Fruit fly (Drosophila melanogaster) whole organism, prepupa: ENCODE results near the gene slp1.
A peak's percentile ranks its signal among the peaks of the same experiment; 100 is the strongest.

ENCODE experiments used
- Blimp-1 ChIP-seq: fragments of 200-800 bp; sonication (Bioruptor generic); optimal IDR thresholded peaks from 3 replicates; lab custom pipeline; 2017; ENCODE audit warnings: missing biosample characterization, missing genetic modification characterization, mild to moderate bottlenecking, moderate library complexity, missing genetic modification reagents
- CG10631 ChIP-seq: fragments of 200-800 bp; sonication (Bioruptor generic); optimal IDR thresholded peaks from 2 replicates; lab custom pipeline; 2016; ENCODE audit warnings: missing biosample characterization, missing genetic modification characterization
- CG10669 ChIP-seq: fragments of 200-800 bp; sonication (Bioruptor generic); optimal IDR thresholded peaks from 3 replicates; lab custom pipeline; 2018; ENCODE audit warnings: missing biosample characterization, mild to moderate bottlenecking, missing genetic modification characterization, moderate library complexity
- CG11294 ChIP-seq: fragments of 200-800 bp; sonication (Bioruptor generic); IDR thresholded peaks from 2 replicates; pipeline ENCODE4 v1.3.6; 2022; ENCODE audit warnings: missing biosample characterization, missing genetic modification characterization
- CG11762 ChIP-seq: fragments of 200-800 bp; sonication (Bioruptor generic); optimal IDR thresholded peaks from 3 replicates; lab custom pipeline; 2016; ENCODE audit warnings: missing biosample characterization, missing genetic modification characterization; ENCODE audit not compliant: insufficient read depth
- CG11902 ChIP-seq: fragments of 200-800 bp; sonication (Bioruptor generic); optimal IDR thresholded peaks from 3 replicates; lab custom pipeline; 2016; ENCODE audit warnings: missing biosample characterization, missing genetic modification characterization
- CG15336 ChIP-seq: fragments of 200-800 bp; sonication (Bioruptor generic); IDR thresholded peaks from 2 replicates; pipeline ENCODE4 v1.3.6; 2022; ENCODE audit warnings: missing biosample characterization, missing genetic modification characterization
- CG1621 ChIP-seq: fragments of 200-800 bp; sonication (Bioruptor generic); optimal IDR thresholded peaks from 3 replicates; lab custom pipeline; 2018; ENCODE audit warnings: missing biosample characterization, mild to moderate bottlenecking, missing genetic modification characterization
- CG16779 ChIP-seq: fragments of 200-800 bp; sonication (Bioruptor generic); optimal IDR thresholded peaks from 3 replicates; lab custom pipeline; 2017; ENCODE audit warnings: missing biosample characterization, mild to moderate bottlenecking, missing genetic modification characterization
- CG3032 ChIP-seq: fragments of 200-800 bp; optimal IDR thresholded peaks from 2 replicates; lab custom pipeline; 2019; ENCODE audit warnings: missing biosample characterization, mild to moderate bottlenecking, missing genetic modification characterization, moderate library complexity
- CG31627 ChIP-seq: fragments of 200-800 bp; sonication (Bioruptor generic); optimal IDR thresholded peaks from 3 replicates; lab custom pipeline; 2016; ENCODE audit warnings: missing biosample characterization, missing genetic modification characterization
- CG32006 ChIP-seq: fragments of 200-800 bp; sonication (Bioruptor generic); optimal IDR thresholded peaks from 3 replicates; lab custom pipeline; 2017; ENCODE audit warnings: missing biosample characterization, mild to moderate bottlenecking, missing genetic modification characterization
- CG3919 ChIP-seq: fragments of 200-800 bp; sonication (Bioruptor generic); optimal IDR thresholded peaks from 3 replicates; lab custom pipeline; 2016; ENCODE audit warnings: missing biosample characterization, missing genetic modification characterization
- CG6163 ChIP-seq: fragments of 200-800 bp; sonication (Bioruptor generic); IDR thresholded peaks from 3 replicates; pipeline ENCODE4 v1.3.6; 2022; ENCODE audit warnings: missing biosample characterization, missing genetic modification characterization
- CG6276 ChIP-seq: fragments of 200-800 bp; sonication (Bioruptor generic); optimal IDR thresholded peaks from 2 replicates; lab custom pipeline; 2017; ENCODE audit warnings: missing biosample characterization, mild to moderate bottlenecking, missing genetic modification characterization
- CG6792 ChIP-seq: fragments of 200-800 bp; sonication (Bioruptor generic); optimal IDR thresholded peaks from 3 replicates; lab custom pipeline; 2016; ENCODE audit warnings: missing biosample characterization, missing genetic modification characterization
- CG6808 ChIP-seq: fragments of 200-800 bp; sonication (Bioruptor generic); optimal IDR thresholded peaks from 3 replicates; lab custom pipeline; 2017; ENCODE audit warnings: missing biosample characterization, missing genetic modification characterization, mild to moderate bottlenecking, moderate library complexity, missing genetic modification reagents
- CG6854 ChIP-seq: fragments of 200-800 bp; sonication (Bioruptor generic); optimal IDR thresholded peaks from 2 replicates; lab custom pipeline; 2017; ENCODE audit warnings: missing biosample characterization, mild to moderate bottlenecking, missing genetic modification characterization
- CG7368 ChIP-seq: fragments of 200-800 bp; sonication (Bioruptor generic); optimal IDR thresholded peaks from 3 replicates; lab custom pipeline; 2016; ENCODE audit warnings: missing biosample characterization, missing genetic modification characterization
- CG8319 ChIP-seq: fragments of 200-800 bp; sonication (Bioruptor generic); optimal IDR thresholded peaks from 3 replicates; lab custom pipeline; 2016; ENCODE audit warnings: missing biosample characterization, missing genetic modification characterization
- CG8632 ChIP-seq: fragments of 200-800 bp; sonication (Bioruptor generic); optimal IDR thresholded peaks from 3 replicates; lab custom pipeline; 2016; ENCODE audit warnings: missing biosample characterization, missing genetic modification characterization
- Eip75B ChIP-seq: fragments of 200-800 bp; sonication (Bioruptor generic); optimal IDR thresholded peaks from 3 replicates; lab custom pipeline; 2016; ENCODE audit warnings: missing biosample characterization, missing genetic modification characterization
- Eip78C ChIP-seq: fragments of 200-800 bp; sonication (Bioruptor generic); peaks from one replicate; lab custom pipeline; 2016; ENCODE audit warnings: missing biosample characterization, missing genetic modification characterization
- Ets21C ChIP-seq: fragments of 200-800 bp; sonication (Bioruptor generic); optimal IDR thresholded peaks from 3 replicates; lab custom pipeline; 2016; ENCODE audit warnings: missing biosample characterization, missing genetic modification characterization
- Gug ChIP-seq: fragments of 200-800 bp; sonication (Bioruptor generic); IDR thresholded peaks from 2 replicates; pipeline ENCODE4 v1.3.6; 2022; ENCODE audit warnings: missing biosample characterization, missing genetic modification characterization
- Hr38 ChIP-seq: sonication (Bioruptor generic); optimal IDR thresholded peaks from 2 replicates; lab custom pipeline; 2016; ENCODE audit warnings: missing biosample characterization, missing genetic modification characterization
- Met ChIP-seq: fragments of 200-800 bp; sonication (Bioruptor generic); optimal IDR thresholded peaks from 3 replicates; lab custom pipeline; 2016; ENCODE audit warnings: missing biosample characterization, missing genetic modification characterization
- Sox102F ChIP-seq: fragments of 200-800 bp; sonication (Bioruptor generic); optimal IDR thresholded peaks from 2 replicates; lab custom pipeline; 2016; ENCODE audit warnings: missing biosample characterization, mild to moderate bottlenecking, missing genetic modification characterization
- Sox14 ChIP-seq: fragments of 200-800 bp; sonication (Bioruptor generic); optimal IDR thresholded peaks from 3 replicates; lab custom pipeline; 2016; ENCODE audit warnings: missing biosample characterization, missing genetic modification characterization
- acj6 ChIP-seq: fragments of 200-800 bp; sonication (Bioruptor generic); optimal IDR thresholded peaks from 3 replicates; lab custom pipeline; 2016; ENCODE audit warnings: missing biosample characterization, missing genetic modification characterization
- cyc ChIP-seq: fragments of 200-800 bp; sonication (Bioruptor generic); optimal IDR thresholded peaks from 3 replicates; lab custom pipeline; 2016; ENCODE audit warnings: missing biosample characterization, missing genetic modification characterization
- dac ChIP-seq: fragments of 200-800 bp; sonication (Bioruptor generic); optimal IDR thresholded peaks from 2 replicates; lab custom pipeline; 2017; ENCODE audit warnings: missing biosample characterization, mild to moderate bottlenecking, missing genetic modification characterization
- dsx ChIP-seq: fragments of 200-800 bp; optimal IDR thresholded peaks from 3 replicates; lab custom pipeline; 2019; ENCODE audit warnings: missing biosample characterization, mild to moderate bottlenecking, missing genetic modification characterization, moderate library complexity; ENCODE audit not compliant: poor library complexity, severe bottlenecking
- eg ChIP-seq: fragments of 200-800 bp; sonication (Bioruptor generic); IDR thresholded peaks from 3 replicates; pipeline ENCODE4 v1.3.6; 2022; ENCODE audit warnings: missing biosample characterization, missing genetic modification characterization
- esn ChIP-seq: fragments of 200-800 bp; sonication (Bioruptor generic); optimal IDR thresholded peaks from 2 replicates; lab custom pipeline; 2016; ENCODE audit warnings: missing biosample characterization, mild to moderate bottlenecking, missing genetic modification characterization, moderate library complexity
- fd59A ChIP-seq: fragments of 200-800 bp; sonication (Bioruptor generic); optimal IDR thresholded peaks from 2 replicates; lab custom pipeline; 2017; ENCODE audit warnings: missing biosample characterization, mild to moderate bottlenecking, missing genetic modification characterization, missing genetic modification reagents
- fd85E ChIP-seq: fragments of 200-800 bp; sonication (Bioruptor generic); optimal IDR thresholded peaks from 3 replicates; lab custom pipeline; 2016; ENCODE audit warnings: missing biosample characterization, missing genetic modification characterization
- lz ChIP-seq: fragments of 200-800 bp; sonication (Bioruptor generic); optimal IDR thresholded peaks from 3 replicates; lab custom pipeline; 2016; ENCODE audit warnings: missing biosample characterization, missing genetic modification characterization
- net ChIP-seq: fragments of 200-800 bp; sonication (Bioruptor generic); optimal IDR thresholded peaks from 3 replicates; lab custom pipeline; 2016; ENCODE audit warnings: missing biosample characterization, missing genetic modification characterization
- pdm3 ChIP-seq: fragments of 200-800 bp; sonication (Bioruptor generic); optimal IDR thresholded peaks from 3 replicates; lab custom pipeline; 2016; ENCODE audit warnings: missing biosample characterization, missing genetic modification characterization
- salr ChIP-seq, 2 experiments: fragments of 200-800 bp; sonication (Bioruptor generic); optimal IDR thresholded peaks; 3 replicates each; lab custom pipeline; 2016 to 2018; ENCODE audit warnings: missing biosample characterization in 2 of 2, missing genetic modification characterization in 2 of 2, mild to moderate bottlenecking in 1 of 2
- spab ChIP-seq: fragments of 200-800 bp; sonication (Bioruptor generic); optimal IDR thresholded peaks from 2 replicates; lab custom pipeline; 2017; ENCODE audit warnings: missing biosample characterization, mild to moderate bottlenecking, missing genetic modification characterization, missing genetic modification reagents
- ss ChIP-seq, 2 experiments: fragments of 200-800 bp; sonication (Bioruptor generic); optimal IDR thresholded peaks; 2 replicates in 1 of 2; 3 replicates in 1 of 2; lab custom pipeline; 2017 to 2018; ENCODE audit warnings: mild to moderate bottlenecking in 2 of 2, missing biosample characterization in 2 of 2, missing genetic modification characterization in 2 of 2, moderate library complexity in 1 of 2
- svp ChIP-seq: fragments of 200-800 bp; sonication (Bioruptor generic); peaks from one replicate; lab custom pipeline; 2016; ENCODE audit warnings: missing biosample characterization, missing genetic modification characterization
- topi ChIP-seq: fragments of 200-800 bp; sonication (Bioruptor generic); optimal IDR thresholded peaks from 3 replicates; lab custom pipeline; 2016; ENCODE audit warnings: missing biosample characterization, missing genetic modification characterization
- vri ChIP-seq: fragments of 200-800 bp; sonication (Bioruptor generic); optimal IDR thresholded peaks from 3 replicates; lab custom pipeline; 2016; ENCODE audit warnings: missing biosample characterization, mild to moderate bottlenecking, missing genetic modification characterization

Gene slp1

DNA sequence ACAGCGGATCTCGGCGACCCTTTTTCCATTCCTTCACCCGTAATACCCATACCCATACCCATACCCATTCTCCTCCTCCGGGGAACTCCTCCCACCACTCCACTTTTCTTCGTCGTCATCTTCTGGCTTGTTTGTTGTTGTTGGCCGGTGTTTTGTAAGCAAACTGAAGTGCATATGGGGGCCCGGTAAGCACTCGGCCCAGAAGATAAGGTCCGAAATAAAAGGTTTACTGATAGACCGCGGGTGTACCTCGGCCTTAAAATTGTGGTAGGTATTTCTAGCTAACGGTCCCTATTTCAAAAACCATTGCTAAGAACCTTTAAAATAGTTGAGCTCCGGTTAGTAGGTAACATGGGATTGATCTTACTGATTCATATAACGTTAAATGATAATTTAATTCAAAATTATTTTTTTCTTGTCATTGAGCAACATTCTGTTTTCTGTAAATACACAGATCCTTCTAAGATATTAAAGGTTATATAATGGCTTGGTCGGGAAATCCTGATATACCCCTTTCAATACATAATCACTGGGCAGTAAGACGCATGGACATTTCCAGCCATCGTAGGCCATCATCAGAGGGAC is 49.6 kb upstream of the slp1 start (continued):
- TF ChIP-seq CG6276 (GFP tag; lab: Kevin White, UChicago) (no peak), Met (GFP tag; lab: Kevin White, UChicago) (peak; percentile 31), svp (GFP tag; lab: Kevin White, UChicago) (peak; percentile 77), topi (GFP tag; lab: Kevin White, UChicago) (peak; percentile 61), dsx (GFP tag; lab: Kevin White, UChicago) (no peak), Gug (GFP tag; lab: Robert Waterston, UW) (no peak), lz (GFP tag; lab: Kevin White, UChicago) (peak; percentile 53), CG11294 (GFP tag; lab: Robert Waterston, UW) (no peak), eg (no peak), Eip75B (GFP tag; lab: Kevin White, UChicago) (peak; percentile 29), CG32006 (GFP tag; lab: Kevin White, UChicago) (peak; percentile 50), fd59A (GFP tag; lab: Kevin White, UChicago) (peak; percentile 50)

DNA sequence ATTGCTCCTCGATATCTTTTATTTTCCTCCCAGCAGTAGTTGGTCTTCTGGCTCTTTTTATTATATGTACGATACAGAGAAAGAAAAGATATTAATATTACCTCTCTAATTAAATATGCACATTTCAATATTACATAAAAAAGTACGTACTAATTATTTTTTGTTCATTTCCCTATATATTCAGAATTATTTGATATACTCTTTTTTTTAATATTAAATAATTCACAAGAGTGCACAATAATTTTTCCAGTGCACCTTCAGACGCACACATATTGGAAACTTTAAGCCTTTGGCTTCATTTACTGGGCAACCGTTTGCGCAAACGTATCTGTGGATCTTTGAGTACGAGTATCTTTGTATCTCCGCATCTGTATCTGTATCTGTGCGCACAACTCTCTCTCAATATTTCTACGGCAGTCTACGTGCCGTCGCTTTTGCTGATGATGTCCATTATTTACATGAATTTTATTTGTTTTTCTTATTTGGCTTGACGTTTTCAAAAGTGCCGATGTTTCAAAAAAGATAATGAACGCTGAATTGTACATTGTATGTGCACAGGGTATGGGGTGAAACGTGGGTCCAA is 48.8 kb upstream of the slp1 start:
- TF ChIP-seq Met (GFP tag; lab: Kevin White, UChicago) = peak; percentile 71
- peak; percentile 9 for TF ChIP-seq Ets21C (GFP tag; lab: Kevin White, UChicago)
- peak; percentile 71 for TF ChIP-seq pdm3 (GFP tag; lab: Kevin White, UChicago)
- peak; percentile 81 for TF ChIP-seq CG6276 (GFP tag; lab: Kevin White, UChicago)
- peak; percentile 91 for TF ChIP-seq CG32006 (GFP tag; lab: Kevin White, UChicago)
- peak; percentile 83 for TF ChIP-seq CG10669
- TF ChIP-seq salr (GFP tag; optimal IDR thresholded peaks at IDR 0.05; lab: Kevin White, UChicago) = peak; percentile 41 to 84
- peak; percentile 82 for TF ChIP-seq CG11762 (GFP tag; lab: Kevin White, UChicago)
- peak; percentile 69 for TF ChIP-seq CG6854 (GFP tag; lab: Kevin White, UChicago)
- peak; percentile 50 for TF ChIP-seq CG11902
- peak; percentile 88 for TF ChIP-seq CG3919 (GFP tag; lab: Kevin White, UChicago)
- peak; percentile 90 for TF ChIP-seq CG8632 (GFP tag; lab: Kevin White, UChicago)
- peak; percentile 88 for TF ChIP-seq svp (GFP tag; lab: Kevin White, UChicago)
- peak; percentile 69 for TF ChIP-seq dac (GFP tag; lab: Kevin White, UChicago)
- peak; percentile 87 to 92 for TF ChIP-seq ss (GFP tag; optimal IDR thresholded peaks at IDR 0.05; lab: Kevin White, UChicago)
- TF ChIP-seq CG10631 (GFP tag; lab: Kevin White, UChicago) = peak; percentile 89
- peak; percentile 45 for TF ChIP-seq CG31627 (GFP tag; lab: Kevin White, UChicago)
- peak; percentile 83 for TF ChIP-seq spab (GFP tag; lab: Kevin White, UChicago)
- peak; percentile 70 for TF ChIP-seq Blimp-1 (GFP tag; lab: Kevin White, UChicago)
- TF ChIP-seq Sox14 (GFP tag; lab: Kevin White, UChicago) = peak; percentile 53
- TF ChIP-seq CG6163 (GFP tag; lab: Robert Waterston, UW) = peak; percentile 89
- TF ChIP-seq cyc = peak; percentile 74
- TF ChIP-seq vri = peak; percentile 68
- TF ChIP-seq esn (GFP tag; lab: Kevin White, UChicago) = peak; percentile 89
- peak; percentile 95 for TF ChIP-seq CG3032 (tag; lab: Kevin White, UChicago)
- TF ChIP-seq CG7368 (GFP tag; lab: Kevin White, UChicago) = peak; percentile 47
- peak; percentile 90 for TF ChIP-seq CG6808 (GFP tag; lab: Kevin White, UChicago)
- peak; percentile 61 for TF ChIP-seq topi (GFP tag; lab: Kevin White, UChicago)
- peak; percentile 57 for TF ChIP-seq CG8319 (GFP tag; lab: Kevin White, UChicago)
- peak; percentile 78 for TF ChIP-seq net (GFP tag; lab: Kevin White, UChicago)
- TF ChIP-seq Gug (GFP tag; lab: Robert Waterston, UW) = peak; percentile 89
- peak; percentile 67 for TF ChIP-seq lz (GFP tag; lab: Kevin White, UChicago)
- TF ChIP-seq fd59A (GFP tag; lab: Kevin White, UChicago) = peak; percentile 75
- TF ChIP-seq CG16779 = peak; percentile 58
- peak; percentile 91 for TF ChIP-seq eg
- TF ChIP-seq CG15336 = peak; percentile 94
- peak; percentile 96 for TF ChIP-seq Eip78C (GFP tag; lab: Kevin White, UChicago)
- TF ChIP-seq Hr38 (GFP tag; lab: Kevin White, UChicago) = no peak
- TF ChIP-seq fd85E (GFP tag; lab: Kevin White, UChicago) = no peak
- TF ChIP-seq acj6 = peak; percentile 88
- TF ChIP-seq Sox102F (GFP tag; lab: Kevin White, UChicago) = peak; percentile 76
- TF ChIP-seq dsx (GFP tag; lab: Kevin White, UChicago) = peak; percentile 94
- peak; percentile 87 for TF ChIP-seq CG6792
- peak; percentile 68 for TF ChIP-seq CG1621
